Worm (Caenorhabditis elegans): ENCODE results near the gene srab-7.
A peak's percentile ranks its signal among the peaks of the same experiment; 100 is the strongest.

srab-7 gene

DNA sequence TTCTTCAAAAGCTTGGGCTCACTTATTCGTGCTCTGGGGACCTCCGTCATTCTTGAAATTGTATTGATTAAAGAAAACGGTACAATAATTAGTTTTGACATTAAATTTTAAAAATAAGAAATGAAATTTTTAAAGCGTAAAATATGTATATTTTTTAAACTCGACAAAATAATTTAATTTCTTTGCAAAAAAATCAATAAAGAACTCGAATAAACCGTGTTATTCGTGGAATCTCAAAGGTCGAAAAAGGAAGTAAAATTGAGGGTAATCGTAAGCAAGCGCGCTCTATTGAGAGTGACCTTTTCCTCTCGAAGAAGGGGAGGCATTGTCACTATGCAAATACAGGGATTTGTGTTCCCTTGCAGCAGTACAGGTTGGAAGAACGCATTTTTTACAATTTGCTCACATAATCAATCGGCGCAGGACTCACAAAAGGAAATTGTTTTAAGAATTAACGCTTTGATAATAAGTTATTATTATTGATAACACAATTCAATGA, 40.0 kb upstream of the srab-7 start, which contains the start of gene Y73C8B.2:
Gene Y73C8B.2, minus strand, starts transcription at position 51 of the 499 bp plus-strand sequence.
- TF ChIP-seq Y55F3AM.14 (GFP tag; optimal IDR thresholded peaks at IDR 0.05) (no peak), C34F6.9 (tag; optimal IDR thresholded peaks at IDR 0.05) (peak; percentile 54), alr-1 (tag; optimal IDR thresholded peaks at IDR 0.05) (no peak), fos-1 (tag; optimal IDR thresholded peaks at IDR 0.05) (peak; percentile 70), dmd-4 (tag; optimal IDR thresholded peaks at IDR 0.05) (no peak), lsy-2 (tag; optimal IDR thresholded peaks at IDR 0.05) (peak in 1 of 2 experiments; percentile 62), sem-4 (tag; optimal IDR thresholded peaks at IDR 0.05) (no peak), nhr-77 (tag; optimal IDR thresholded peaks at IDR 0.05) (no peak), nhr-10 (tag; optimal IDR thresholded peaks at IDR 0.05) (no peak), ZK546.5 (tag; optimal IDR thresholded peaks at IDR 0.05) (no peak), nhr-25 (tag; optimal IDR thresholded peaks at IDR 0.05) (peak; percentile 54), ztf-4 (tag; optimal IDR thresholded peaks at IDR 0.05) (peak; percentile 0), elt-1 (tag; optimal IDR thresholded peaks at IDR 0.05) (no peak), egl-27 (tag; optimal IDR thresholded peaks at IDR 0.05) (no peak), unc-55 (GFP tag; optimal IDR thresholded peaks at IDR 0.05) (peak; percentile 20), F13H6.1 (tag; optimal IDR thresholded peaks at IDR 0.05) (peak; percentile 27), ama-1 (optimal IDR thresholded peaks at IDR 0.05) (no peak), ceh-16 (tag; optimal IDR thresholded peaks at IDR 0.05) (no peak), unc-62 (GFP tag; optimal IDR thresholded peaks at IDR 0.05) (no peak), gmeb-1 (tag; optimal IDR thresholded peaks at IDR 0.05) (peak; percentile 7), nhr-21 (tag; optimal IDR thresholded peaks at IDR 0.05) (peak; percentile 1), crh-2 (tag; optimal IDR thresholded peaks at IDR 0.05) (peak; percentile 27), unc-39 (tag; optimal IDR thresholded peaks at IDR 0.05) (no peak), ztf-1 (GFP tag; conservative IDR thresholded peaks at IDR 0.05) (no peak), lin-13 (GFP tag; optimal IDR thresholded peaks at IDR 0.05) (no peak), nhr-129 (tag; optimal IDR thresholded peaks at IDR 0.05) (peak; percentile 39), blmp-1 (tag; optimal IDR thresholded peaks at IDR 0.05; ENCODE audit: insufficient read depth) (no peak), mbf-1 (tag; optimal IDR thresholded peaks at IDR 0.05) (no peak), ceh-82 (tag; optimal IDR thresholded peaks at IDR 0.05) (no peak), nhr-11 (tag; optimal IDR thresholded peaks at IDR 0.05) (no peak)

DNA sequence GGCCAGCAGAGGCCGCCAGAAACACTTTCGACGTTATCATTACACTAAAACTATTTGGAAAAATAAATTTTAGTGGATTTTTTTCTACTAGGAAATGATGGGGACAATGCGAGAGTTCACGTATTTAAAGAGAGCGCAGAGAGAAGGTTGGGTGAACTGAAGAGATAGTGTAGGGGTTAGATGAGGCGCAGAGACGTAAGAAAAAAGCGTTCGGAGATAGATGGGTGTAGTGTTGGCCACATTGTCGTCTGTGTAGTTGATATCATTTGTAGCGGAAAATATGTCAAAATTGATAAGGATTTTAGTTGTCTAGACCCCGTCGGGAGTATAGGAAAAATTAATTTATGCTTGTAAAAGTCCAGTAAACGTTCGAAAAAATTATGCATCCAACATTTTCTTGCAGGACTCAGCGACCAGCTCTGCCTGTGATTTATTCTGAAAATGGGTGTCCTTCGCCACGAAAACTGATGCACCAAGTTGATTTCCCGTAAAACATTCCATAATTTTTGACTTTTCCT, 38.2 kb upstream of the srab-7 start, which contains the start of the genes Y73C8B.3 and Y73C8B.9:
Gene Y73C8B.3, minus strand, starts transcription at position 147 of the 518 bp plus-strand sequence.
Gene Y73C8B.9, plus strand, starts transcription at position 468 of the 518 bp plus-strand sequence.
- TF ChIP-seq lin-13 (GFP tag; optimal IDR thresholded peaks at IDR 0.05) (no peak), C34F6.9 (tag; optimal IDR thresholded peaks at IDR 0.05) (no peak), aly-2 (tag; optimal IDR thresholded peaks at IDR 0.05) (no peak), ztf-1 (GFP tag; conservative IDR thresholded peaks at IDR 0.05) (no peak), elt-1 (tag; optimal IDR thresholded peaks at IDR 0.05) (no peak), nhr-237 (tag; optimal IDR thresholded peaks at IDR 0.05) (no peak), mbf-1 (tag; optimal IDR thresholded peaks at IDR 0.05) (no peak), dmd-4 (tag; optimal IDR thresholded peaks at IDR 0.05) (no peak), nhr-10 (tag; optimal IDR thresholded peaks at IDR 0.05) (no peak), fos-1 (tag; optimal IDR thresholded peaks at IDR 0.05) (peak; percentile 14), nhr-23 (tag; optimal IDR thresholded peaks at IDR 0.05) (no peak), nhr-6 (tag; optimal IDR thresholded peaks at IDR 0.05) (no peak), Y55F3AM.14 (GFP tag; optimal IDR thresholded peaks at IDR 0.05) (no peak), lsy-2 (tag; optimal IDR thresholded peaks at IDR 0.05) (no peak), lin-39 (tag; optimal IDR thresholded peaks at IDR 0.05) (no peak), F13H6.1 (tag; optimal IDR thresholded peaks at IDR 0.05) (peak; percentile 7), ceh-82 (tag; optimal IDR thresholded peaks at IDR 0.05) (no peak), unc-62 (GFP tag; optimal IDR thresholded peaks at IDR 0.05) (no peak), ZK546.5 (tag; optimal IDR thresholded peaks at IDR 0.05) (no peak), nhr-77 (tag; optimal IDR thresholded peaks at IDR 0.05) (no peak), sem-4 (tag; optimal IDR thresholded peaks at IDR 0.05) (no peak), crh-2 (tag; optimal IDR thresholded peaks at IDR 0.05) (peak; percentile 15), alr-1 (tag; optimal IDR thresholded peaks at IDR 0.05) (no peak), R02D3.7 (tag; optimal IDR thresholded peaks at IDR 0.05) (no peak), sma-9 (GFP tag; optimal IDR thresholded peaks at IDR 0.05) (peak; percentile 77), sma-9 (tag; optimal IDR thresholded peaks at IDR 0.05) (no peak), gmeb-1 (tag; optimal IDR thresholded peaks at IDR 0.05) (peak; percentile 43), lin-11 (tag; optimal IDR thresholded peaks at IDR 0.05) (no peak), nhr-25 (tag; optimal IDR thresholded peaks at IDR 0.05) (peak; percentile 24), ztf-11 (tag; optimal IDR thresholded peaks at IDR 0.05) (no peak), nhr-12 (tag; optimal IDR thresholded peaks at IDR 0.05) (no peak), sma-3 (GFP tag; optimal IDR thresholded peaks at IDR 0.05) (peak; percentile 22), elt-3 (tag; optimal IDR thresholded peaks at IDR 0.05) (no peak), nhr-21 (tag; optimal IDR thresholded peaks at IDR 0.05) (peak; percentile 18)

All from whole organism, L2 larva.